Worm (Caenorhabditis elegans): ENCODE data around the gene C07A9.9.

The C07A9.9 gene

ce11 chrIII:9667591-9668265 lies at the start of gene C07A9.9:
TSS of gene C07A9.9 (minus strand) at chrIII:9667641.
- no peak for TF ChIP-seq hlh-4 (tag; optimal IDR thresholded peaks at IDR 0.05)
- TF ChIP-seq pax-3 (tag; optimal IDR thresholded peaks at IDR 0.05), result no peak
- peak in 1 of 2 experiments; percentile 50 for TF ChIP-seq ztf-11 (tag; optimal IDR thresholded peaks at IDR 0.05)
- TF ChIP-seq sup-37 (GFP tag; optimal IDR thresholded peaks at IDR 0.05), result no peak
- peak; percentile 51 for TF ChIP-seq nhr-90 (tag; optimal IDR thresholded peaks at IDR 0.05; ENCODE audit: poor library complexity)
- peak; percentile 15 for TF ChIP-seq lir-3 (tag; optimal IDR thresholded peaks at IDR 0.05; ENCODE audit: poor library complexity)
- TF ChIP-seq unc-86 (tag; optimal IDR thresholded peaks at IDR 0.05), result peak; percentile 75
- no peak for TF ChIP-seq ceh-88 (GFP tag; IDR thresholded peaks at IDR 0.05)
- TF ChIP-seq lsy-2 (tag; optimal IDR thresholded peaks at IDR 0.05), result peak; percentile 44 to 67
- TF ChIP-seq nhr-12 (tag; optimal IDR thresholded peaks at IDR 0.05), result no peak
- peak; percentile 64 for TF ChIP-seq jun-1 (tag; optimal IDR thresholded peaks at IDR 0.05)
- TF ChIP-seq tbx-2 (tag; optimal IDR thresholded peaks at IDR 0.05), result peak; percentile 62
- TF ChIP-seq nhr-84 (tag; optimal IDR thresholded peaks at IDR 0.05), result no peak
- TF ChIP-seq efl-1 (optimal IDR thresholded peaks at IDR 0.05), result peak; percentile 44 to 61
- peak; percentile 24 to 93 for TF ChIP-seq efl-1 (GFP tag; optimal IDR thresholded peaks at IDR 0.05 in 1 of 2)
- TF ChIP-seq rnt-1 (tag; optimal IDR thresholded peaks at IDR 0.05), result peak; percentile 57
- peak; percentile 60 for TF ChIP-seq egl-13 (tag; optimal IDR thresholded peaks at IDR 0.05)
- peak; percentile 79 for TF ChIP-seq nhr-20 (tag; optimal IDR thresholded peaks at IDR 0.05)
- no peak for TF ChIP-seq unc-130 (tag; optimal IDR thresholded peaks at IDR 0.05)
- TF ChIP-seq aly-2 (tag; optimal IDR thresholded peaks at IDR 0.05), result no peak
- TF ChIP-seq vab-15 (tag; optimal IDR thresholded peaks at IDR 0.05), result no peak
- peak; percentile 68 for TF ChIP-seq nhr-19 (GFP tag; conservative IDR thresholded peaks at IDR 0.05)
- no peak for TF ChIP-seq zag-1 (tag; optimal IDR thresholded peaks at IDR 0.05)
- TF ChIP-seq egl-27 (tag; optimal IDR thresholded peaks at IDR 0.05), result peak in 1 of 2 experiments; percentile 33
- peak; percentile 6 for TF ChIP-seq efl-3 (GFP tag; optimal IDR thresholded peaks at IDR 0.05)
- TF ChIP-seq unc-98 (GFP tag; IDR thresholded peaks at IDR 0.05), result no peak
- peak; percentile 51; the same call in 1 of the 2 replicates for TF ChIP-seq mab-9 (GFP tag; IDR thresholded peaks at IDR 0.05)
- peak; percentile 36 to 61 for TF ChIP-seq mdl-1 (tag; optimal IDR thresholded peaks at IDR 0.05)
- TF ChIP-seq C16A3.4 (tag; optimal IDR thresholded peaks at IDR 0.05), result peak; percentile 42
- TF ChIP-seq snu-23 (GFP tag; optimal IDR thresholded peaks at IDR 0.05), result peak; percentile 65
- no peak for TF ChIP-seq alr-1 (tag; optimal IDR thresholded peaks at IDR 0.05; ENCODE audit: borderline replicate concordance)
- TF ChIP-seq ztf-4 (tag; optimal IDR thresholded peaks at IDR 0.05), result peak; percentile 56
- no peak for TF ChIP-seq Y116A8C.19 (tag; optimal IDR thresholded peaks at IDR 0.05; ENCODE audit: borderline replicate concordance)
- peak; percentile 50 for TF ChIP-seq irx-1 (tag; optimal IDR thresholded peaks at IDR 0.05)
- TF ChIP-seq swsn-7 (tag; optimal IDR thresholded peaks at IDR 0.05), result peak; percentile 67
- TF ChIP-seq lin-39 (tag; optimal IDR thresholded peaks at IDR 0.05), result no peak
- peak; percentile 64 for TF ChIP-seq snpc-4 (tag; optimal IDR thresholded peaks at IDR 0.05)
- peak; percentile 23 for TF ChIP-seq F16B12.6 (tag; optimal IDR thresholded peaks at IDR 0.05)
- TF ChIP-seq aha-1 (tag; optimal IDR thresholded peaks at IDR 0.05), result no peak
- peak in 2 of 6 experiments; percentile 8 to 31 for TF ChIP-seq elt-3 (tag; optimal IDR thresholded peaks at IDR 0.05)
- TF ChIP-seq grh-1 (GFP tag; IDR thresholded peaks at IDR 0.05), result no peak
- TF ChIP-seq C34B4.2 (tag; optimal IDR thresholded peaks at IDR 0.05), result no peak
- no peak for TF ChIP-seq unc-62 (GFP tag; optimal IDR thresholded peaks at IDR 0.05)
- peak; percentile 31 for TF ChIP-seq mep-1 (tag; optimal IDR thresholded peaks at IDR 0.05)
- TF ChIP-seq elt-2 (tag; optimal IDR thresholded peaks at IDR 0.05), result peak; percentile 74
- TF ChIP-seq fkh-4 (tag; optimal IDR thresholded peaks at IDR 0.05; ENCODE audit: borderline replicate concordance), result no peak
- no peak for TF ChIP-seq hlh-17 (GFP tag; optimal IDR thresholded peaks at IDR 0.05; ENCODE audit: borderline replicate concordance)
- peak; percentile 96 for TF ChIP-seq lin-14 (GFP tag; optimal IDR thresholded peaks at IDR 0.05)
- peak; percentile 84 for TF ChIP-seq fkh-8 (tag; optimal IDR thresholded peaks at IDR 0.05)
- TF ChIP-seq tlp-1 (tag; optimal IDR thresholded peaks at IDR 0.05), result no peak
- TF ChIP-seq ces-1 (GFP tag; optimal IDR thresholded peaks at IDR 0.05), result no peak
